Fruit fly (Drosophila melanogaster): ENCODE data around the gene CG42394.
A peak's percentile ranks its signal among the peaks of the same experiment; 100 is the strongest.

The CG42394 gene

DNA sequence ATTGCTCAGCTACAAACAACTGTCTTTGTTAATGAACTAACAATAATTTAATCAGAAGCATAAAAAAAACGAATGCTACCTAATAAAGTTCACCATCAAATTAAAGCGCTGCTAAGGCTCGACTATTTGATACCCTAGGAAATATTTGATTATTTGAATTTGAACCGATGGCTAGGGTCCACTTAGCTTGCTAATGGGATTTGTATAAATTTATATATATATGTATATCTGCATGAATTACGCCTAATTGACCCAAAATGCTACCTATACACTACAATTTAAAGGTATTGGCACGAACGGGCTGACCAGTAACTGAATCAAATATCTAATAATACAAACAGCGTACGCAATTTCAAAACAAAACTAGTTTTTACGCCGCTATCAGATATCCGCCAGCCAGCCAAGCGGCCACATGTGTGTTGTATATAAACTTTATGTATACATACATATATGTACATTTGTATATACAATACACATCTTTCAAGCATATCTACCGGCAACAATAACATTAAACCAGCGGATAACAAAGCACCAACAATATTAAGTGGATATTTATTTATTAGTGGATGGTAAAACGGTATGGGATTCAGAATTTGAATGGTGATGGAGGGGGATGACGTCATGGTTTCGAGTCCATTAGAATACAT lies 34.5 kb downstream of the CG42394 start (continued):
- peak; percentile 70 for TF ChIP-seq CG3847 (GFP tag; IDR thresholded peaks at IDR 0.05)
- TF ChIP-seq H2.0 (GFP tag; IDR thresholded peaks at IDR 0.05): peak; percentile 70
- no peak for TF ChIP-seq CG9609 (GFP tag; optimal IDR thresholded peaks at IDR 0.05)
- peak; percentile 78 for TF ChIP-seq CG31441 (GFP tag; IDR thresholded peaks at IDR 0.05)
- TF ChIP-seq H15 (GFP tag; IDR thresholded peaks at IDR 0.05): peak; percentile 83
- TF ChIP-seq kni (GFP tag; optimal IDR thresholded peaks at IDR 0.05): peak; percentile 26
- no peak for TF ChIP-seq CG16863 (GFP tag; optimal IDR thresholded peaks at IDR 0.05)
- peak; percentile 65 for TF ChIP-seq CG12659 (GFP tag; optimal IDR thresholded peaks at IDR 0.05)
- TF ChIP-seq ewg (GFP tag; optimal IDR thresholded peaks at IDR 0.05): no peak
- TF ChIP-seq CG1832 (GFP tag; optimal IDR thresholded peaks at IDR 0.05): no peak
- TF ChIP-seq crol (GFP tag; IDR thresholded peaks at IDR 0.05): no peak
- TF ChIP-seq Usf (GFP tag; optimal IDR thresholded peaks at IDR 0.05): no peak
- TF ChIP-seq Jarid2 (GFP tag; optimal IDR thresholded peaks at IDR 0.05): peak; percentile 22
- peak; percentile 76 for TF ChIP-seq tap (tag; optimal IDR thresholded peaks at IDR 0.05)
- TF ChIP-seq dimm (GFP tag; IDR thresholded peaks at IDR 0.05): no peak
- TF ChIP-seq CG10565 (GFP tag; optimal IDR thresholded peaks at IDR 0.05): no peak
- TF ChIP-seq toy (GFP tag; IDR thresholded peaks at IDR 0.05): peak; percentile 71; the same call in 1 of the 2 replicates
- 0 out of 3 replicates have a peak, but pooled peaks have one; percentile 61 for TF ChIP-seq C15 (GFP tag; IDR thresholded peaks at IDR 0.05)
- TF ChIP-seq CG10321 (GFP tag; IDR thresholded peaks at IDR 0.05): no peak
- peak; percentile 73 for TF ChIP-seq Sox102F (GFP tag; optimal IDR thresholded peaks at IDR 0.05)
- TF ChIP-seq CG13296 (GFP tag; optimal IDR thresholded peaks at IDR 0.05): peak; percentile 87
- TF ChIP-seq gsb (GFP tag; IDR thresholded peaks at IDR 0.05): peak; percentile 75
- TF ChIP-seq hth (optimal IDR thresholded peaks at IDR 0.05): no peak
- TF ChIP-seq NC2β (GFP tag; optimal IDR thresholded peaks at IDR 0.05): no peak
- TF ChIP-seq HmgD (GFP tag; optimal IDR thresholded peaks at IDR 0.05): no peak
- TF ChIP-seq CG14965 (GFP tag; optimal IDR thresholded peaks at IDR 0.05; ENCODE audit: borderline replicate concordance): no peak
- TF ChIP-seq CG4424 (GFP tag; optimal IDR thresholded peaks at IDR 0.05): peak; percentile 69
- peak; percentile 46 for TF ChIP-seq Doc2 (GFP tag; IDR thresholded peaks at IDR 0.05)
- peak; percentile 6 to 34 for TF ChIP-seq dpn (GFP tag; optimal IDR thresholded peaks at IDR 0.05)
- no peak for TF ChIP-seq sna (GFP tag; IDR thresholded peaks at IDR 0.05; ENCODE audit: partially characterized antibody)
- peak; percentile 40 for TF ChIP-seq ro (GFP tag; IDR thresholded peaks at IDR 0.05)
- TF ChIP-seq pnt (GFP tag; optimal IDR thresholded peaks at IDR 0.05): peak; percentile 13
- no peak for TF ChIP-seq Mes4 (GFP tag; optimal IDR thresholded peaks at IDR 0.05)
- TF ChIP-seq Gug (GFP tag; IDR thresholded peaks at IDR 0.05): peak; percentile 66; the same call in 3 of the 4 replicates
- TF ChIP-seq CG7928 (GFP tag; optimal IDR thresholded peaks at IDR 0.05): peak; percentile 39
- TF ChIP-seq peb (GFP tag; IDR thresholded peaks at IDR 0.05): peak; percentile 61
- TF ChIP-seq CG30431 (GFP tag; optimal IDR thresholded peaks at IDR 0.05): no peak
- peak; percentile 77; the same call in 2 of the 3 replicates for TF ChIP-seq Mrtf (GFP tag; IDR thresholded peaks at IDR 0.05)
- TF ChIP-seq vvl (GFP tag; IDR thresholded peaks at IDR 0.05): peak; percentile 93
- TF ChIP-seq Dp (GFP tag; optimal IDR thresholded peaks at IDR 0.05): no peak
- TF ChIP-seq CG7745 (tag; optimal IDR thresholded peaks at IDR 0.05): no peak
- 0 out of 2 replicates have a peak, but pooled peaks have one; percentile 50 for TF ChIP-seq CG5953 (GFP tag; IDR thresholded peaks at IDR 0.05)
- peak; percentile 61 for TF ChIP-seq NfI (GFP tag; optimal IDR thresholded peaks at IDR 0.05)
- TF ChIP-seq Vsx1 (GFP tag; optimal IDR thresholded peaks at IDR 0.05): peak; percentile 71
- no peak for TF ChIP-seq da (GFP tag; optimal IDR thresholded peaks at IDR 0.05)
- no peak for TF ChIP-seq gfzf (GFP tag; optimal IDR thresholded peaks at IDR 0.05)
- TF ChIP-seq GATAe (GFP tag; conservative IDR thresholded peaks at IDR 0.05): peak; percentile 12; the same call in 1 of the 2 replicates
- TF ChIP-seq prd (optimal IDR thresholded peaks at IDR 0.05): no peak
- TF ChIP-seq prd (GFP tag; IDR thresholded peaks at IDR 0.05): peak; percentile 88
- TF ChIP-seq Sry-β (GFP tag; optimal IDR thresholded peaks at IDR 0.05): no peak
- no peak for TF ChIP-seq Dip3 (GFP tag; optimal IDR thresholded peaks at IDR 0.05)

Measured in whole organism, embryonic.